Fruit fly (Drosophila melanogaster) whole organism, embryonic: ENCODE measurements around the gene mRpL48.
A peak's percentile ranks its signal among the peaks of the same experiment; 100 is the strongest.

Experiments used
- Awh ChIP-seq: fragments of 200-800 bp; sonication (Bioruptor generic); IDR thresholded peaks from 2 replicates; pipeline ENCODE4, ENCODE4 v1.3.6; 2022; ENCODE audit warnings: missing biosample characterization, missing genetic modification characterization
- B-H1 ChIP-seq: fragments of 200-800 bp; sonication (Bioruptor generic); IDR thresholded peaks from 3 replicates; pipeline ENCODE4 v1.3.6; 2022; ENCODE audit warnings: missing biosample characterization, missing genetic modification characterization
- Bgb ChIP-seq: fragments of 200-800 bp; sonication (Bioruptor generic); IDR thresholded peaks from 2 replicates; pipeline ENCODE4 v1.3.6; 2022; ENCODE audit warnings: missing biosample characterization, missing genetic modification characterization; ENCODE audit not compliant: partially characterized antibody
- CG15073 ChIP-seq: fragments of 200-800 bp; sonication (Bioruptor generic); optimal IDR thresholded peaks from 2 replicates; lab custom pipeline; 2016; ENCODE audit warnings: missing biosample characterization, missing genetic modification characterization
- CG1529 ChIP-seq: fragments of 200-800 bp; sonication (Bioruptor generic); optimal IDR thresholded peaks from 3 replicates; lab custom pipeline; 2018; ENCODE audit warnings: missing biosample characterization, missing genetic modification characterization
- CG1647 ChIP-seq: fragments of 200-800 bp; sonication (Bioruptor generic); optimal IDR thresholded peaks from 3 replicates; lab custom pipeline; 2016; ENCODE audit warnings: missing biosample characterization, missing genetic modification characterization
- CG16813 ChIP-seq: fragments of 200-800 bp; sonication (Bioruptor generic); IDR thresholded peaks from 3 replicates; pipeline ENCODE4 v1.3.6; 2022; ENCODE audit warnings: missing biosample characterization, missing genetic modification characterization; ENCODE audit not compliant: partially characterized antibody
- CG16863 ChIP-seq: fragments of 200-800 bp; sonication (Bioruptor generic); optimal IDR thresholded peaks from 3 replicates; lab custom pipeline; 2016; ENCODE audit warnings: missing biosample characterization, missing genetic modification characterization
- CG17328 ChIP-seq: fragments of 200-800 bp; sonication (Bioruptor generic); IDR thresholded peaks from 2 replicates; pipeline ENCODE4 v1.3.6; 2022; ENCODE audit warnings: missing biosample characterization, missing genetic modification characterization
- CG17829 ChIP-seq: fragments of 200-800 bp; optimal IDR thresholded peaks from 2 replicates; lab custom pipeline; 2019; ENCODE audit warnings: missing biosample characterization, mild to moderate bottlenecking, missing genetic modification characterization, moderate library complexity
- CG2199 ChIP-seq: fragments of 200-800 bp; sonication (Bioruptor generic); IDR thresholded peaks from 3 replicates; pipeline ENCODE4 v1.3.6; 2022; ENCODE audit warnings: missing biosample characterization, missing genetic modification characterization
- CG32532 ChIP-seq: fragments of 200-800 bp; sonication (Bioruptor generic); IDR thresholded peaks from 2 replicates; pipeline ENCODE4 v1.3.6; 2022; ENCODE audit warnings: missing biosample characterization, missing genetic modification characterization
- CG33557 ChIP-seq: fragments of 200-800 bp; sonication (Bioruptor generic); optimal IDR thresholded peaks from 2 replicates; lab custom pipeline; 2019; ENCODE audit warnings: missing biosample characterization, mild to moderate bottlenecking, missing genetic modification characterization, moderate library complexity
- CG3838 ChIP-seq: fragments of 200-800 bp; sonication (Bioruptor generic); optimal IDR thresholded peaks from 3 replicates; lab custom pipeline; 2016; ENCODE audit warnings: missing biosample characterization, missing genetic modification characterization
- CG4360 ChIP-seq: fragments of 200-800 bp; sonication (Bioruptor generic); IDR thresholded peaks from 2 replicates; pipeline ENCODE4 v1.3.6; 2022; ENCODE audit warnings: missing biosample characterization, missing genetic modification characterization
- CG4854 ChIP-seq: fragments of 200-800 bp; sonication (Bioruptor generic); optimal IDR thresholded peaks from 2 replicates; lab custom pipeline; 2016; ENCODE audit warnings: missing biosample characterization, missing genetic modification characterization, inconsistent platforms
- CG6254 ChIP-seq: fragments of 200-800 bp; sonication (Bioruptor generic); optimal IDR thresholded peaks from 3 replicates; lab custom pipeline; 2017; ENCODE audit warnings: mild to moderate bottlenecking, missing biosample characterization, missing genetic modification reagents, missing genetic modification characterization
- CG9215 ChIP-seq: fragments of 200-800 bp; sonication (Bioruptor generic); IDR thresholded peaks from 2 replicates; pipeline ENCODE4 v1.3.6; 2022; ENCODE audit warnings: missing biosample characterization, missing genetic modification characterization
- CG9609 ChIP-seq: fragments of 200-800 bp; sonication (Bioruptor generic); optimal IDR thresholded peaks from 3 replicates; lab custom pipeline; 2016; ENCODE audit warnings: missing biosample characterization, missing genetic modification characterization
- CoRest ChIP-seq: fragments of 200-800 bp; sonication (Bioruptor generic); optimal IDR thresholded peaks from 3 replicates; lab custom pipeline; 2018; ENCODE audit warnings: missing biosample characterization, mild to moderate bottlenecking, missing genetic modification characterization, moderate library complexity
- Dbx ChIP-seq: fragments of 200-800 bp; sonication (Bioruptor generic); IDR thresholded peaks from 3 replicates; pipeline ENCODE4 v1.3.6; 2022; ENCODE audit warnings: missing biosample characterization, missing genetic modification characterization
- Dfd ChIP-seq, 2 experiments: fragments of >200 bp; optimal IDR thresholded peaks; 2 replicates each; lab custom pipeline; 2017; ENCODE audit warnings: missing biosample characterization in 2 of 2, missing genetic modification characterization in 2 of 2
- E2f2 ChIP-seq: fragments of 200-800 bp; sonication (Bioruptor generic); IDR thresholded peaks from 2 replicates; pipeline ENCODE4 v1.3.6; 2022; ENCODE audit warnings: missing biosample characterization, missing genetic modification characterization
- Fer1 ChIP-seq: fragments of 200-800 bp; sonication (Bioruptor generic); optimal IDR thresholded peaks from 2 replicates; lab custom pipeline; 2017; ENCODE audit warnings: missing biosample characterization, mild to moderate bottlenecking, missing genetic modification characterization
- HmgD ChIP-seq: fragments of 200-800 bp; sonication (Bioruptor generic); optimal IDR thresholded peaks from 3 replicates; lab custom pipeline; 2016; ENCODE audit warnings: missing biosample characterization, missing genetic modification characterization
- MBD-R2 ChIP-seq: fragments of 200-800 bp; sonication (Bioruptor generic); IDR thresholded peaks from 2 replicates; pipeline ENCODE4 v1.3.6; 2022; ENCODE audit warnings: missing biosample characterization, missing genetic modification characterization
- MTF-1 ChIP-seq: fragments of 200-800 bp; sonication (Bioruptor generic); optimal IDR thresholded peaks from 2 replicates; lab custom pipeline; 2018; ENCODE audit warnings: missing biosample characterization, mild to moderate bottlenecking, missing genetic modification characterization, borderline replicate concordance
- Max ChIP-seq: fragments of 200-800 bp; sonication (Bioruptor generic); optimal IDR thresholded peaks from 2 replicates; lab custom pipeline; 2016; ENCODE audit warnings: missing biosample characterization, mild to moderate bottlenecking, missing genetic modification characterization
- Mes4 ChIP-seq: fragments of 200-800 bp; sonication (Bioruptor generic); optimal IDR thresholded peaks from 2 replicates; lab custom pipeline; 2016; ENCODE audit warnings: missing biosample characterization, missing genetic modification characterization
- NFAT ChIP-seq: fragments of 200-800 bp; sonication (Bioruptor generic); IDR thresholded peaks from 2 replicates; pipeline ENCODE4 v1.3.6; 2022; ENCODE audit warnings: missing biosample characterization, missing genetic modification characterization
- Opbp ChIP-seq: fragments of 200-800 bp; sonication (Bioruptor generic); IDR thresholded peaks from 3 replicates; pipeline ENCODE4 v1.3.6; 2022; ENCODE audit warnings: missing biosample characterization, missing genetic modification characterization; ENCODE audit not compliant: partially characterized antibody
- Ravus ChIP-seq: fragments of 200-800 bp; sonication (Bioruptor generic); IDR thresholded peaks from 2 replicates; pipeline ENCODE4 v1.3.6; 2022; ENCODE audit warnings: missing biosample characterization, missing genetic modification characterization
- Sry-β ChIP-seq: fragments of 200-800 bp; sonication (Bioruptor generic); optimal IDR thresholded peaks from 2 replicates; lab custom pipeline; 2018; ENCODE audit warnings: missing biosample characterization, mild to moderate bottlenecking, missing genetic modification characterization, moderate library complexity
- Usf ChIP-seq: fragments of 200-800 bp; sonication (Bioruptor generic); optimal IDR thresholded peaks from 2 replicates; lab custom pipeline; 2017; ENCODE audit warnings: missing genotype, missing biosample characterization, missing genetic modification characterization
- en ChIP-seq: fragments of 200-800 bp; sonication (Bioruptor generic); optimal IDR thresholded peaks from 2 replicates; lab custom pipeline; 2016; ENCODE audit warnings: missing biosample characterization, missing genetic modification characterization
- fd96Cb ChIP-seq: fragments of 200-800 bp; sonication (Bioruptor generic); optimal IDR thresholded peaks from 2 replicates; lab custom pipeline; 2018; ENCODE audit warnings: missing biosample characterization, mild to moderate bottlenecking, missing genetic modification characterization, moderate library complexity
- mirr ChIP-seq: fragments of 200-800 bp; sonication (Bioruptor generic); optimal IDR thresholded peaks from 3 replicates; lab custom pipeline; 2018; ENCODE audit warnings: missing biosample characterization, mild to moderate bottlenecking, missing genetic modification characterization
- nerfin-2 ChIP-seq: fragments of 200-800 bp; sonication (Bioruptor generic); IDR thresholded peaks from 2 replicates; pipeline ENCODE4 v1.3.6; 2022; ENCODE audit warnings: missing biosample characterization, missing genetic modification characterization; ENCODE audit not compliant: partially characterized antibody
- nmo ChIP-seq: fragments of 200-800 bp; sonication (Bioruptor generic); optimal IDR thresholded peaks from 2 replicates; lab custom pipeline; 2018; ENCODE audit warnings: missing biosample characterization, mild to moderate bottlenecking, missing genetic modification characterization, moderate library complexity
- otp ChIP-seq: fragments of 200-800 bp; sonication (Bioruptor generic); IDR thresholded peaks from 3 replicates; pipeline ENCODE4, ENCODE4 v1.3.6; 2022; ENCODE audit warnings: missing biosample characterization, missing genetic modification characterization
- ranshi ChIP-seq: fragments of 200-800 bp; sonication (Bioruptor generic); IDR thresholded peaks from 2 replicates; pipeline ENCODE4 v1.3.6; 2022; ENCODE audit warnings: missing biosample characterization, missing genetic modification characterization
- repo ChIP-seq: fragments of 200-800 bp; sonication (Bioruptor generic); optimal IDR thresholded peaks from 2 replicates; lab custom pipeline; 2016; ENCODE audit warnings: missing biosample characterization, missing genetic modification characterization
- ro ChIP-seq: fragments of 200-800 bp; sonication (Bioruptor generic); IDR thresholded peaks from 2 replicates; pipeline ENCODE4 v1.3.6; 2022; ENCODE audit warnings: missing biosample characterization, missing genetic modification characterization
- sc ChIP-seq, 3 experiments: fragments of >200 bp in 2 of 3; fragments of 200-800 bp in 1 of 3; sonication (Bioruptor generic) in 1 of 3; optimal IDR thresholded peaks; 2 replicates in 2 of 3; 3 replicates in 1 of 3; lab custom pipeline; 2017; ENCODE audit warnings: mild to moderate bottlenecking in 1 of 3, missing biosample characterization in 1 of 3, missing genetic modification characterization in 1 of 3, missing genetic modification reagents in 1 of 3
- sob ChIP-seq: fragments of 200-800 bp; sonication (Bioruptor generic); IDR thresholded peaks from 2 replicates; pipeline ENCODE4 v1.3.6; 2022; ENCODE audit warnings: missing biosample characterization, missing genetic modification characterization
- twi ChIP-seq: fragments of 200-800 bp; optimal IDR thresholded peaks from 2 replicates; lab custom pipeline; 2019; ENCODE audit warnings: missing biosample characterization, mild to moderate bottlenecking, missing genetic modification characterization, moderate library complexity
- vvl ChIP-seq: fragments of 200-800 bp; sonication (Bioruptor generic); IDR thresholded peaks from 2 replicates; pipeline ENCODE4 v1.3.6; 2022; ENCODE audit warnings: missing biosample characterization, missing genetic modification characterization
- wdn ChIP-seq: fragments of 200-800 bp; sonication (Bioruptor generic); IDR thresholded peaks from 2 replicates; pipeline ENCODE4 v1.3.6; 2022; ENCODE audit warnings: missing biosample characterization, missing genetic modification characterization
- zen2 ChIP-seq: fragments of 200-800 bp; sonication (Bioruptor generic); IDR thresholded peaks from 3 replicates; pipeline ENCODE4 v1.3.6; 2022; ENCODE audit warnings: missing biosample characterization, missing genetic modification characterization; ENCODE audit not compliant: partially characterized antibody

mRpL48 gene

dm6 chr2L:1737057-1737581, 26.9 kb downstream of the mRpL48 start (continued):
- peak; percentile 73 for TF ChIP-seq Mes4 (GFP tag; lab: Kevin White, UChicago)
- TF ChIP-seq ranshi = peak; percentile 76; the same call in 1 of the 2 replicates
- TF ChIP-seq, all 482 proteins: peak for 408

dm6 chr2L:1738054-1738453, 27.8 kb downstream of the mRpL48 start:
- TF ChIP-seq CG33557 (GFP tag; lab: Kevin White, UChicago) (no peak), otp (no peak), CG17328 (no peak), Fer1 (GFP tag; lab: Kevin White, UChicago) (no peak), CG9215 (GFP tag; lab: Robert Waterston, UW) (no peak), zen2 (GFP tag; lab: Robert Waterston, UW) (no peak), wdn (GFP tag; lab: Robert Waterston, UW) (no peak), MTF-1 (GFP tag; lab: Kevin White, UChicago) (no peak), CG6254 (peak; percentile 62), CG3838 (GFP tag; lab: Kevin White, UChicago) (no peak), Opbp (no peak), HmgD (GFP tag; lab: Kevin White, UChicago) (no peak), MBD-R2 (GFP tag; lab: Robert Waterston, UW) (no peak), fd96Cb (tag; lab: Kevin White, UChicago) (peak; percentile 41), Max (GFP tag; lab: Kevin White, UChicago) (no peak), Usf (no peak), CG32532 (no peak), nmo (peak; percentile 31), nerfin-2 (GFP tag; lab: Robert Waterston, UW) (no peak), Awh (GFP tag; lab: Robert Waterston, UW) (no peak), ro (GFP tag; lab: Robert Waterston, UW) (no peak), Dfd (GFP tag; optimal IDR thresholded peaks at IDR 0.05; lab: Kevin White, UChicago) (no peak), CG1647 (peak; percentile 26), CG16813 (GFP tag; lab: Robert Waterston, UW) (no peak), Sry-β (GFP tag; lab: Kevin White, UChicago) (no peak), NFAT (GFP tag; lab: Robert Waterston, UW) (no peak), twi (tag; lab: Kevin White, UChicago) (peak; percentile 17), CG16863 (GFP tag; lab: Kevin White, UChicago) (no peak), CG4360 (GFP tag; lab: Robert Waterston, UW) (no peak), repo (GFP tag; lab: Kevin White, UChicago) (no peak), CG2199 (no peak), B-H1 (GFP tag; lab: Robert Waterston, UW) (no peak), mirr (no peak), CG4854 (GFP tag; lab: Kevin White, UChicago) (no peak), CG15073 (GFP tag; lab: Kevin White, UChicago) (no peak), CG1529 (GFP tag; lab: Kevin White, UChicago) (peak; percentile 16), Bgb (GFP tag; lab: Robert Waterston, UW) (no peak), sob (no peak), CG17829 (tag; lab: Kevin White, UChicago) (peak; percentile 20), vvl (GFP tag; lab: Robert Waterston, UW) (no peak; the same call in 1 of the 2 replicates), en (GFP tag; lab: Kevin White, UChicago) (no peak), CoRest (no peak), E2f2 (GFP tag; lab: Robert Waterston, UW) (no peak), sc (optimal IDR thresholded peaks at IDR 0.05; lab: Kevin White, UChicago) (no peak), sc (GFP tag; optimal IDR thresholded peaks at IDR 0.05; lab: Kevin White, UChicago) (peak; percentile 28), CG9609 (GFP tag; lab: Kevin White, UChicago) (no peak), Dbx (no peak), Ravus (no peak)
